Fruit fly (Drosophila melanogaster): ENCODE data around the gene CecC.

The CecC gene

dm6 chr3R:30208766-30209484 is 7.4 kb upstream of the CecC start, which contains the start of gene RpS7 (continued):
- TF ChIP-seq sens (GFP tag) (peak; percentile 92), prd (optimal IDR thresholded peaks at IDR 0.05) (no peak), prd (GFP tag; IDR thresholded peaks at IDR 0.05) (peak; percentile 44; the same call in 1 of the 3 replicates), CG13287 (GFP tag; IDR thresholded peaks at IDR 0.05; ENCODE audit: partially characterized antibody) (peak; percentile 97), stwl (tag; optimal IDR thresholded peaks at IDR 0.05) (peak; percentile 55), CG14441 (GFP tag; IDR thresholded peaks at IDR 0.05) (peak; percentile 57), CG17568 (GFP tag; optimal IDR thresholded peaks at IDR 0.05) (peak; percentile 90), Ets65A (GFP tag) (peak; percentile 93), CG17802 (tag; optimal IDR thresholded peaks at IDR 0.05) (peak; percentile 60), CG6272 (GFP tag; IDR thresholded peaks at IDR 0.05) (peak; percentile 76), ken (GFP tag; IDR thresholded peaks at IDR 0.05) (peak; percentile 71; the same call in 2 of the 3 replicates), caup (GFP tag; optimal IDR thresholded peaks at IDR 0.05; ENCODE audit: severe bottlenecking) (peak; percentile 86), CG18619 (GFP tag; optimal IDR thresholded peaks at IDR 0.05) (peak; percentile 70), Adf1 (GFP tag; IDR thresholded peaks at IDR 0.05) (peak; percentile 53), CG11560 (tag; IDR thresholded peaks at IDR 0.05) (peak; percentile 49; the same call in 1 of the 3 replicates), br (optimal IDR thresholded peaks at IDR 0.05) (no peak), CG30403 (GFP tag; optimal IDR thresholded peaks at IDR 0.05) (peak; percentile 61), Meics (GFP tag; optimal IDR thresholded peaks at IDR 0.05) (peak; percentile 87), odd (GFP tag; optimal IDR thresholded peaks at IDR 0.05) (peak; percentile 88), Ssrp (tag; optimal IDR thresholded peaks at IDR 0.05) (no peak), Dad (GFP tag; optimal IDR thresholded peaks at IDR 0.05) (peak; percentile 26), CG4707 (GFP tag; optimal IDR thresholded peaks at IDR 0.05) (peak; percentile 85), CG15479 (GFP tag; optimal IDR thresholded peaks at IDR 0.05) (no peak), gem (tag; optimal IDR thresholded peaks at IDR 0.05) (peak; percentile 45), E2f2 (GFP tag; IDR thresholded peaks at IDR 0.05) (peak; percentile 44; the same call in 1 of the 2 replicates), Ada2b (GFP tag; IDR thresholded peaks at IDR 0.05) (peak; percentile 50; the same call in 1 of the 2 replicates), gcm (GFP tag; optimal IDR thresholded peaks at IDR 0.05) (peak; percentile 74), CG14050 (GFP tag; IDR thresholded peaks at IDR 0.05) (peak; percentile 69), Side (GFP tag; optimal IDR thresholded peaks at IDR 0.05) (peak; percentile 51), Nf-YC (tag; optimal IDR thresholded peaks at IDR 0.05) (peak; percentile 78), Oaz (GFP tag; IDR thresholded peaks at IDR 0.05) (peak; percentile 54), TFAM (GFP tag; optimal IDR thresholded peaks at IDR 0.05) (peak; percentile 20), CG3995 (GFP tag; optimal IDR thresholded peaks at IDR 0.05) (peak; percentile 36), HLH3B (GFP tag; IDR thresholded peaks at IDR 0.05) (peak; percentile 70), Spps (tag; optimal IDR thresholded peaks at IDR 0.05) (peak; percentile 52), Doc2 (GFP tag; IDR thresholded peaks at IDR 0.05) (no peak), oc (tag; optimal IDR thresholded peaks at IDR 0.05) (peak; percentile 32), sim (GFP tag; IDR thresholded peaks at IDR 0.05) (peak; percentile 60; the same call in 1 of the 2 replicates), D19B (GFP tag; optimal IDR thresholded peaks at IDR 0.05) (peak; percentile 28), bowl (GFP tag; IDR thresholded peaks at IDR 0.05) (peak; percentile 65), CG18011 (GFP tag; optimal IDR thresholded peaks at IDR 0.05) (peak; percentile 28), CG4617 (GFP tag; optimal IDR thresholded peaks at IDR 0.05; ENCODE audit: borderline replicate concordance) (peak; percentile 2), nmo (GFP tag; optimal IDR thresholded peaks at IDR 0.05) (peak; percentile 77), lola (GFP tag; optimal IDR thresholded peaks at IDR 0.05) (peak in 1 of 3 experiments; percentile 30), CG17359 (tag; optimal IDR thresholded peaks at IDR 0.05) (peak; percentile 67), Med (GFP tag) (peak; percentile 96), Jarid2 (GFP tag; optimal IDR thresholded peaks at IDR 0.05) (peak; percentile 44), NFAT (GFP tag; IDR thresholded peaks at IDR 0.05) (peak; percentile 79; the same call in 1 of the 2 replicates), nerfin-1 (tag; optimal IDR thresholded peaks at IDR 0.05) (peak; percentile 65)

Data from whole organism, embryonic.